Worm (Caenorhabditis elegans): ENCODE measurements around the gene rps-12.

rps-12 gene

DNA sequence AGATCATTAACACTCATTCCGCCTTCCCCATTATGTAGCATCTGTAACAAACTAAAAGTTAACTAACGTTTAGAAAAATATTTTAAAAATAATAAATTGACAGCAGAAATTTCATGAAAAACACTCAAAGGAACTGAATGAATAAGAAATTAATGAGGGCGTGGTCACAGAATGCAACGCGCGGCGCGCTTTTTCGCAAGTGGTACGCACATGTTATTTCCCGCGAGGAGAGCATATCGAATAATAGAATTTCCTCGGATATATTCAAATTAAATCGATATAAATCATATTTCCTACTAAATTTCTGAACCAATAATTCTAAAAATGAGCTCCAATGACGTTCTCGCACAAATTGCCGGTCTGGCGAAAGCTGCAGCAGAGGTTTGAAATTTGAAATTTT, 13.6 kb downstream of the rps-12 start, which contains the start of the genes abi-1 and arle-14:
abi-1 (minus strand) TSS at position 51 of the 400 bp plus-strand sequence.
arle-14 (plus strand) TSS at position 217 of the 400 bp plus-strand sequence.
- TF ChIP-seq lin-11 (tag; optimal IDR thresholded peaks at IDR 0.05) (peak; percentile 14), nhr-237 (tag; optimal IDR thresholded peaks at IDR 0.05) (no peak), nhr-129 (tag; optimal IDR thresholded peaks at IDR 0.05) (peak; percentile 6), lsy-2 (tag; optimal IDR thresholded peaks at IDR 0.05) (peak in 1 of 2 experiments; percentile 30), C34F6.9 (tag; optimal IDR thresholded peaks at IDR 0.05) (peak; percentile 27), unc-55 (GFP tag; optimal IDR thresholded peaks at IDR 0.05) (peak; percentile 59), fos-1 (tag; optimal IDR thresholded peaks at IDR 0.05) (no peak)

DNA sequence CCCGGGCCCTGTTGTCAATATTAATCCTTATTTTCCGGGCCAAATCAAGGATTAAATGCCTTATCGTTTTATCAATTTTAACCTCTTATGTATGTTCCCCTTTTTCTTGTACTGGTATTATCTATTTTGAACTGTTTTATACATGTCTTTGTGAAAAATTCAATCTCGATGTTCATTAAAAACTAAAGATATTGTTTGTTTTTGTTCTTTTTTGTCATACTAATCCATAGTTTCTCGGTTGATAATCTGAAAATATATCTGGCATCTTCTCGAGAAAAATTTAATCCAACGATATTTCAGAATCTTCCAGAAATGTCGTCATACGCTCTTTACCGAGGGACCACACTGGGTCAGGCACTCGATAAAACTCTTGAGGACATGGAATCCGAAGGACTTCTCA, 14.6 kb downstream of the rps-12 start, which contains the start of gene B0336.13:
B0336.13 (plus strand) TSS at position 301 of the 400 bp plus-strand sequence.
- TF ChIP-seq nhr-23 (tag; optimal IDR thresholded peaks at IDR 0.05) (no peak), ZK546.5 (tag; optimal IDR thresholded peaks at IDR 0.05) (no peak), egl-27 (tag; optimal IDR thresholded peaks at IDR 0.05) (no peak), ceh-16 (tag; optimal IDR thresholded peaks at IDR 0.05) (no peak), lin-39 (tag; optimal IDR thresholded peaks at IDR 0.05) (no peak), mdl-1 (tag; optimal IDR thresholded peaks at IDR 0.05) (no peak), nhr-129 (tag; optimal IDR thresholded peaks at IDR 0.05) (no peak), sma-9 (GFP tag; optimal IDR thresholded peaks at IDR 0.05) (no peak), sma-9 (tag; optimal IDR thresholded peaks at IDR 0.05) (no peak), C34F6.9 (tag; optimal IDR thresholded peaks at IDR 0.05) (no peak), aly-2 (tag; optimal IDR thresholded peaks at IDR 0.05) (no peak), unc-55 (GFP tag; optimal IDR thresholded peaks at IDR 0.05) (no peak), nhr-237 (tag; optimal IDR thresholded peaks at IDR 0.05) (no peak), nhr-11 (tag; optimal IDR thresholded peaks at IDR 0.05) (no peak), lin-13 (GFP tag; optimal IDR thresholded peaks at IDR 0.05) (no peak), mbf-1 (tag; optimal IDR thresholded peaks at IDR 0.05) (no peak), ztf-4 (tag; optimal IDR thresholded peaks at IDR 0.05) (no peak), Y55F3AM.14 (GFP tag; optimal IDR thresholded peaks at IDR 0.05) (no peak), nhr-25 (tag; optimal IDR thresholded peaks at IDR 0.05) (no peak), sma-3 (GFP tag; optimal IDR thresholded peaks at IDR 0.05) (no peak)

DNA sequence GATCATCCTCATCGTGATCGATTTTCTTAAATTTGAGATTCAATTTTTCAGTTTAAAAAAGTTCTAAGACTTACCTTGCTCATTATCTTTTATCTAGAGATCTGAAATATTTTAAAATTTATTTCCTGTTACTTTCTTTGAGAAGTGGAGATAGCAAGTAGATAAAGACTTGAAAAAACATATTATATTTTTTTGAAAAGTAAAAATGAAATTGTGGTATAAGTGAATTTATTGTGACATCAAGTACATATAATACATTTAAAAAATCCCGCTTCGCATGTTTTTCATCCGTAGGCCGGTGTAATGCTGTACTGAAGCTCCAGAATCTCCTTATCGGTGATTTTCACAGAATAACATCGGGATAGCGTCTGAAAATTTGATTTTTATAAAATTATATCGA, 18.2 kb downstream of the rps-12 start, which contains the start of gene B0336.7:
B0336.7 (minus strand) TSS at position 101 of the 400 bp plus-strand sequence.
- TF ChIP-seq ama-1 (optimal IDR thresholded peaks at IDR 0.05) (no peak), Y55F3AM.14 (GFP tag; optimal IDR thresholded peaks at IDR 0.05) (no peak), egl-27 (tag; optimal IDR thresholded peaks at IDR 0.05) (no peak), aly-2 (tag; optimal IDR thresholded peaks at IDR 0.05) (no peak), sem-4 (tag; optimal IDR thresholded peaks at IDR 0.05) (no peak), elt-1 (tag; optimal IDR thresholded peaks at IDR 0.05) (no peak), nhr-12 (tag; optimal IDR thresholded peaks at IDR 0.05) (no peak), zag-1 (tag; optimal IDR thresholded peaks at IDR 0.05) (no peak), gmeb-1 (tag; optimal IDR thresholded peaks at IDR 0.05) (no peak), nhr-237 (tag; optimal IDR thresholded peaks at IDR 0.05) (no peak), ceh-82 (tag; optimal IDR thresholded peaks at IDR 0.05) (no peak), skn-1 (tag; optimal IDR thresholded peaks at IDR 0.05) (no peak), lin-11 (tag; optimal IDR thresholded peaks at IDR 0.05) (no peak), unc-39 (tag; optimal IDR thresholded peaks at IDR 0.05) (no peak), peb-1 (tag; optimal IDR thresholded peaks at IDR 0.05) (no peak), ztf-4 (tag; optimal IDR thresholded peaks at IDR 0.05) (no peak), nhr-10 (tag; optimal IDR thresholded peaks at IDR 0.05) (no peak)

DNA sequence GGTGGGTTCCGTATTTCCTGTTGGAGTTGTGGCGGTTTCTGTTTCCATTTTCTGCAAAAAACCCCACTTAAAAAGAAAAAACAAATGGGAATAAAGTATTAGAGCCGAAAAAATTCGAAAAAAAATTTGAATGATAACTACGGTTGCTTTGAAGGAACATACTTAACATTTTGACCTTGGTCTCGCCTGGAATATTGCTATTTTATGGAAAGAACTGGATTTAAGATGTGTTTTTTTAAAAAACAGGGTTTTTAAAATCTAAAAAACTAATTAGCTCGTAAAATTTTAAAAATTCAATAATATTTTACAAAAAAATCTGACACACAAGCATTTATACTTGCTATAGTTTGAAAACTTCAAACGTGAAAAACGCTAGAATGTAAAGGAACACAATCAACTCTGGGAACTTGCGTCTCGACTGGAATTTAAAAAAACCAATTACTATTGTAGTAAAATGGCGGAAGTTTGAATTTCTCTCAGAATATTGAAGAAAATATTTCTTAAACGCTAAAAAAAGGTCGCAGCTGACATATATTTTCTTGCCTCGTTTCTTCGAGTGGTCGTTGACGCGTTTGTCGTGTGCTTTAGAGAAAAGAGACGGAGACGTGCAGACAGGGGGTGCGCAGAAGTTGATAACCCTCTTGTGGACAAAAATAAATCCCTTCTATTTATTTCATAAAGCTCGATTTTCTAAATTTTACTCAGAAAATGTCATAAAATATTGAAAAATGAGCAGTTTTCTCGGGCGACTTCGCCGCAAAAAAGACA, 19.0 kb downstream of the rps-12 start, which contains the start of the genes lgg-3 and rgs-5:
lgg-3 (minus strand) TSS at position 51 of the 768 bp plus-strand sequence.
rgs-5 (plus strand) TSS at position 593 of the 768 bp plus-strand sequence.
- TF ChIP-seq snpc-4 (tag; optimal IDR thresholded peaks at IDR 0.05): peak; percentile 34
- TF ChIP-seq nhr-129 (tag; optimal IDR thresholded peaks at IDR 0.05): peak; percentile 52
- no peak for TF ChIP-seq nhr-21 (tag; optimal IDR thresholded peaks at IDR 0.05)
- peak; percentile 24 for TF ChIP-seq fos-1 (tag; optimal IDR thresholded peaks at IDR 0.05)
- TF ChIP-seq C34F6.9 (tag; optimal IDR thresholded peaks at IDR 0.05): peak; percentile 56
- peak; percentile 1 to 65 for TF ChIP-seq lsy-2 (tag; optimal IDR thresholded peaks at IDR 0.05)
- TF ChIP-seq unc-55 (GFP tag; optimal IDR thresholded peaks at IDR 0.05): peak; percentile 61
- TF ChIP-seq ama-1 (optimal IDR thresholded peaks at IDR 0.05): no peak
- TF ChIP-seq lin-13 (GFP tag; optimal IDR thresholded peaks at IDR 0.05): peak; percentile 50
- peak; percentile 53 for TF ChIP-seq crh-2 (tag; optimal IDR thresholded peaks at IDR 0.05)
- no peak for TF ChIP-seq skn-1 (tag; optimal IDR thresholded peaks at IDR 0.05)
